Worm (Caenorhabditis elegans) whole organism, L1 larva: ENCODE measurements around the gene M02E1.1.

Experiments used
- C04F5.9 ChIP-seq: sonication (generic microtip); optimal IDR thresholded peaks from 2 replicates; lab custom pipeline; 2016; ENCODE audit warnings: missing genetic modification characterization, missing compliant biosample characterization
- F16B12.6 ChIP-seq: fragments of 150-350 bp; optimal IDR thresholded peaks from 2 replicates; lab custom pipeline; 2014; ENCODE audit warnings: missing biosample characterization, missing genetic modification characterization
- alr-1 ChIP-seq: fragments of 200-800 bp; sonication (Bioruptor generic); optimal IDR thresholded peaks from 2 replicates; lab custom pipeline; 2018; ENCODE audit warnings: borderline replicate concordance, mild to moderate bottlenecking, missing genetic modification characterization, missing compliant biosample characterization
- aly-2 ChIP-seq: fragments of 150-350 bp; optimal IDR thresholded peaks from 2 replicates; lab custom pipeline; 2014; ENCODE audit warnings: missing biosample characterization, missing genetic modification characterization
- ama-1 ChIP-seq: fragments of 150-350 bp; optimal IDR thresholded peaks from 2 replicates; lab custom pipeline; 2014
- blmp-1 ChIP-seq: fragments of 150-350 bp; optimal IDR thresholded peaks from 2 replicates; lab custom pipeline; 2014; ENCODE audit warnings: missing biosample characterization, missing genetic modification characterization
- ceh-63 ChIP-seq: fragments of 200-800 bp; sonication (Bioruptor generic); optimal IDR thresholded peaks from 2 replicates; lab custom pipeline; 2018; ENCODE audit warnings: mild to moderate bottlenecking, missing genetic modification characterization, missing compliant biosample characterization
- ceh-88 ChIP-seq: fragments of 200-800 bp; sonication (Bioruptor generic); IDR thresholded peaks from 2 replicates; pipeline ENCODE4 v1.3.6; 2022; ENCODE audit warnings: missing genetic modification characterization, missing compliant biosample characterization
- ces-1 ChIP-seq: fragments of 150-350 bp; optimal IDR thresholded peaks from 2 replicates; lab custom pipeline; 2014; ENCODE audit warnings: missing biosample characterization, missing genetic modification reagents, missing genetic modification characterization
- dpl-1 ChIP-seq, 3 experiments: fragments of 150-350 bp in 2 of 3; sonication (generic microtip) in 1 of 3; optimal IDR thresholded peaks; 2 replicates each; lab custom pipeline; 2014 to 2017; ENCODE audit warnings: missing biosample characterization in 3 of 3, missing genetic modification characterization in 3 of 3, missing genetic modification reagents in 3 of 3
- dsc-1 ChIP-seq: sonication (generic microtip); optimal IDR thresholded peaks from 2 replicates; lab custom pipeline; 2016; ENCODE audit warnings: mild to moderate bottlenecking, missing genetic modification characterization, missing compliant biosample characterization
- efl-1 ChIP-seq, 4 experiments: fragments of 150-350 bp; optimal IDR thresholded peaks in 3 of 4; peaks in 1 of 4; 1 replicate in 1 of 4; 2 replicates in 3 of 4; lab custom pipeline; 2014; ENCODE audit warnings: missing biosample characterization in 2 of 4, missing genetic modification characterization in 2 of 4, missing genetic modification reagents in 2 of 4
- egl-13 ChIP-seq: sonication (generic microtip); optimal IDR thresholded peaks from 2 replicates; lab custom pipeline; 2016; ENCODE audit warnings: missing genotype, missing genetic modification reagents, missing genetic modification characterization, missing compliant biosample characterization
- egl-27 ChIP-seq, 2 experiments: fragments of 150-350 bp in 1 of 2; sonication (generic microtip); optimal IDR thresholded peaks; 3 replicates each; lab custom pipeline; 2017 to 2018; ENCODE audit warnings: missing biosample characterization in 2 of 2, missing genetic modification characterization in 2 of 2, missing genetic modification reagents in 2 of 2
- elt-2 ChIP-seq: sonication (generic microtip); optimal IDR thresholded peaks from 2 replicates; lab custom pipeline; 2016; ENCODE audit warnings: missing genetic modification characterization, mild to moderate bottlenecking, inconsistent platforms, missing compliant biosample characterization, missing genetic modification reagents
- fkh-10 ChIP-seq: sonication (generic microtip); optimal IDR thresholded peaks from 2 replicates; lab custom pipeline; 2017; ENCODE audit warnings: missing biosample characterization, missing genetic modification reagents, missing genetic modification characterization
- fkh-8 ChIP-seq: sonication (generic microtip); optimal IDR thresholded peaks from 2 replicates; lab custom pipeline; 2016; ENCODE audit warnings: mild to moderate bottlenecking, missing genetic modification characterization, missing compliant biosample characterization
- fos-1 ChIP-seq: fragments of 150-350 bp; optimal IDR thresholded peaks from 2 replicates; lab custom pipeline; 2014; ENCODE audit warnings: missing biosample characterization, missing genetic modification characterization
- hlh-4 ChIP-seq: sonication (generic microtip); optimal IDR thresholded peaks from 2 replicates; lab custom pipeline; 2016; ENCODE audit warnings: mild to moderate bottlenecking, missing genetic modification characterization, missing compliant biosample characterization
- lin-15B ChIP-seq: fragments of 150-350 bp; sonication (generic microtip); optimal IDR thresholded peaks from 3 replicates; lab custom pipeline; 2014; ENCODE audit warnings: missing biosample characterization, missing genetic modification characterization
- lin-35 ChIP-seq, 2 experiments: fragments of 150-350 bp; optimal IDR thresholded peaks; 2 replicates each; lab custom pipeline; 2014; ENCODE audit warnings: missing biosample characterization in 2 of 2, missing genetic modification characterization in 2 of 2, missing genetic modification reagents in 2 of 2
- lin-39 ChIP-seq: fragments of 150-350 bp; optimal IDR thresholded peaks from 2 replicates; lab custom pipeline; 2014; ENCODE audit warnings: missing biosample characterization, missing genetic modification reagents, missing genetic modification characterization
- lir-3 ChIP-seq: sonication (generic microtip); optimal IDR thresholded peaks from 2 replicates; lab custom pipeline; 2016; ENCODE audit warnings: mild to moderate bottlenecking, missing genetic modification characterization, moderate library complexity, missing compliant biosample characterization; ENCODE audit not compliant: poor library complexity
- mab-9 ChIP-seq: fragments of 200-800 bp; sonication (Bioruptor generic); IDR thresholded peaks from 2 replicates; pipeline ENCODE4 v1.3.6; 2022; ENCODE audit warnings: missing genetic modification reagents, missing genetic modification characterization, missing compliant biosample characterization
- mdl-1 ChIP-seq, 2 experiments: fragments of 150-350 bp; optimal IDR thresholded peaks; 2 replicates each; lab custom pipeline; 2014 to 2017; ENCODE audit warnings: missing biosample characterization in 2 of 2, missing genetic modification characterization in 2 of 2, inconsistent platforms in 1 of 2
- mef-2 ChIP-seq: fragments of 150-350 bp; optimal IDR thresholded peaks from 2 replicates; lab custom pipeline; 2014; ENCODE audit warnings: missing biosample characterization, missing genetic modification characterization
- nhr-19 ChIP-seq: fragments of 200-800 bp; sonication (Bioruptor generic); conservative IDR thresholded peaks from 2 replicates; pipeline ENCODE4 v1.3.6; 2022; ENCODE audit warnings: missing genetic modification characterization, missing compliant biosample characterization
- nhr-20 ChIP-seq: sonication (generic microtip); optimal IDR thresholded peaks from 2 replicates; lab custom pipeline; 2016; ENCODE audit warnings: mild to moderate bottlenecking, missing genetic modification characterization, missing compliant biosample characterization
- nhr-47 ChIP-seq: sonication (generic microtip); optimal IDR thresholded peaks from 2 replicates; lab custom pipeline; 2016; ENCODE audit warnings: mild to moderate bottlenecking, missing genetic modification characterization, moderate library complexity, missing compliant biosample characterization
- nhr-71 ChIP-seq: sonication (generic microtip); optimal IDR thresholded peaks from 2 replicates; lab custom pipeline; 2016; ENCODE audit warnings: mild to moderate bottlenecking, missing genetic modification characterization, moderate library complexity, missing compliant biosample characterization
- nhr-76 ChIP-seq: sonication (generic microtip); optimal IDR thresholded peaks from 2 replicates; lab custom pipeline; 2017; ENCODE audit warnings: missing biosample characterization, missing genetic modification characterization
- nhr-84 ChIP-seq: sonication (generic microtip); optimal IDR thresholded peaks from 2 replicates; lab custom pipeline; 2017; ENCODE audit warnings: missing biosample characterization, missing genetic modification characterization
- nhr-90 ChIP-seq: sonication (generic microtip); optimal IDR thresholded peaks from 2 replicates; lab custom pipeline; 2016; ENCODE audit warnings: mild to moderate bottlenecking, missing genetic modification characterization, missing compliant biosample characterization; ENCODE audit not compliant: poor library complexity
- pag-3 ChIP-seq: sonication (generic microtip); optimal IDR thresholded peaks from 2 replicates; lab custom pipeline; 2017; ENCODE audit warnings: missing genetic modification characterization, mild to moderate bottlenecking, missing compliant biosample characterization, antibody characterized with exemption, borderline replicate concordance; ENCODE audit not compliant: insufficient read depth
- rnt-1 ChIP-seq: sonication (generic microtip); optimal IDR thresholded peaks from 2 replicates; lab custom pipeline; 2016; ENCODE audit warnings: mild to moderate bottlenecking, missing genetic modification characterization, moderate library complexity, missing compliant biosample characterization
- skn-1 ChIP-seq: fragments of 150-350 bp; optimal IDR thresholded peaks from 2 replicates; lab custom pipeline; 2014; ENCODE audit warnings: missing biosample characterization, missing genetic modification characterization
- snpc-4 ChIP-seq: fragments of 150-350 bp; optimal IDR thresholded peaks from 2 replicates; lab custom pipeline; 2014; ENCODE audit warnings: missing biosample characterization, missing genetic modification characterization
- snu-23 ChIP-seq: sonication (generic microtip); optimal IDR thresholded peaks from 2 replicates; lab custom pipeline; 2016; ENCODE audit warnings: missing genetic modification characterization, missing compliant biosample characterization
- sptf-1 ChIP-seq: fragments of 150-350 bp; optimal IDR thresholded peaks from 2 replicates; lab custom pipeline; 2014; ENCODE audit warnings: missing biosample characterization, missing genetic modification characterization
- sup-37 ChIP-seq: fragments of 200-800 bp; sonication (Bioruptor generic); optimal IDR thresholded peaks from 2 replicates; lab custom pipeline; 2018; ENCODE audit warnings: mild to moderate bottlenecking, missing genetic modification characterization, missing compliant biosample characterization
- tbx-2 ChIP-seq: sonication (generic microtip); optimal IDR thresholded peaks from 2 replicates; lab custom pipeline; 2016; ENCODE audit warnings: missing genetic modification characterization, missing compliant biosample characterization
- unc-130 ChIP-seq: fragments of 150-350 bp; optimal IDR thresholded peaks from 2 replicates; lab custom pipeline; 2017; ENCODE audit warnings: missing biosample characterization, missing genetic modification characterization, inconsistent platforms
- unc-30 ChIP-seq: sonication (generic microtip); optimal IDR thresholded peaks from 2 replicates; lab custom pipeline; 2017; ENCODE audit warnings: missing biosample characterization, missing genetic modification characterization
- unc-62 ChIP-seq: fragments of 150-350 bp; optimal IDR thresholded peaks from 2 replicates; lab custom pipeline; 2014; ENCODE audit warnings: missing biosample characterization, missing genetic modification reagents, missing genetic modification characterization
- unc-98 ChIP-seq: fragments of 200-800 bp; sonication (Bioruptor generic); IDR thresholded peaks from 2 replicates; pipeline ENCODE4 v1.3.6; 2022; ENCODE audit warnings: missing genetic modification characterization, missing compliant biosample characterization
- zip-4 ChIP-seq: fragments of 200-800 bp; sonication (Bioruptor generic); optimal IDR thresholded peaks from 2 replicates; lab custom pipeline; 2018; ENCODE audit warnings: mild to moderate bottlenecking, missing genetic modification characterization, moderate library complexity, missing compliant biosample characterization
- ztf-11 ChIP-seq, 2 experiments: sonication (generic microtip); optimal IDR thresholded peaks; 2 replicates each; lab custom pipeline; 2016 to 2017; ENCODE audit warnings: missing genetic modification characterization in 2 of 2, missing biosample characterization in 1 of 2, missing compliant biosample characterization in 1 of 2
- ztf-4 ChIP-seq: fragments of 150-350 bp; optimal IDR thresholded peaks from 2 replicates; lab custom pipeline; 2014; ENCODE audit warnings: missing biosample characterization, missing genetic modification characterization

The M02E1.1 gene

ce11 chrX:380505-380904 lies 54.6 kb downstream of the M02E1.1 start, which contains the start of gene R04A9.3:
TSS of gene R04A9.3 (minus strand) at chrX:380605.
- TF ChIP-seq unc-62 (GFP tag; lab: Kevin White, UChicago), result no peak
- TF ChIP-seq egl-27 (tag; optimal IDR thresholded peaks at IDR 0.05; lab: Kevin White, UChicago), result no peak
- TF ChIP-seq dsc-1 (tag; lab: Kevin White, UChicago), result no peak
- no peak for TF ChIP-seq hlh-4 (tag; lab: Kevin White, UChicago)
- no peak for TF ChIP-seq aly-2 (tag; lab: Kevin White, UChicago)
- no peak for TF ChIP-seq lin-39
- TF ChIP-seq fkh-8 (tag; lab: Kevin White, UChicago), result no peak
- TF ChIP-seq efl-1 (optimal IDR thresholded peaks at IDR 0.05; lab: Kevin White, UChicago), result no peak
- TF ChIP-seq efl-1 (GFP tag; optimal IDR thresholded peaks at IDR 0.05 in 1 of 2; lab: Kevin White, UChicago), result no peak
- TF ChIP-seq nhr-84 (tag; lab: Kevin White, UChicago), result no peak
- TF ChIP-seq mdl-1 (tag; optimal IDR thresholded peaks at IDR 0.05; lab: Kevin White, UChicago), result no peak
- TF ChIP-seq nhr-71 (tag; lab: Kevin White, UChicago), result no peak
- TF ChIP-seq nhr-90 (tag; lab: Kevin White, UChicago), result no peak
- TF ChIP-seq sptf-1, result no peak
- no peak for TF ChIP-seq lin-35 (GFP tag; optimal IDR thresholded peaks at IDR 0.05; lab: Kevin White, UChicago)
- no peak for TF ChIP-seq alr-1
- TF ChIP-seq mef-2 (tag; lab: Kevin White, UChicago), result no peak
- TF ChIP-seq dpl-1 (GFP tag; optimal IDR thresholded peaks at IDR 0.05; lab: Kevin White, UChicago), result no peak
- TF ChIP-seq, all 84 proteins: peak for 0

ce11 chrX:381029-381428 lies 55.1 kb downstream of the M02E1.1 start:
- TF ChIP-seq ceh-88 (GFP tag; lab: Robert Waterston, UW) (no peak), F16B12.6 (tag; lab: Kevin White, UChicago) (peak; percentile 38), snu-23 (GFP tag; lab: Kevin White, UChicago) (peak; percentile 24), lin-35 (GFP tag; optimal IDR thresholded peaks at IDR 0.05; lab: Kevin White, UChicago) (peak in 1 of 2 experiments; percentile 35), lin-15B (tag; lab: Kevin White, UChicago) (no peak), rnt-1 (no peak), mdl-1 (tag; optimal IDR thresholded peaks at IDR 0.05; lab: Kevin White, UChicago) (peak in 1 of 2 experiments; percentile 8), nhr-47 (peak; percentile 13)

- peak; percentile 74 for TF ChIP-seq tbx-2 (tag; lab: Kevin White, UChicago)
- TF ChIP-seq fkh-10 (GFP tag; lab: Kevin White, UChicago), result no peak
- no peak for TF ChIP-seq ces-1 (GFP tag; lab: Kevin White, UChicago)
- TF ChIP-seq mab-9 (GFP tag; lab: Robert Waterston, UW), result no peak
- TF ChIP-seq snpc-4, result peak; percentile 6
- peak; percentile 96 for TF ChIP-seq F16B12.6 (tag; lab: Kevin White, UChicago)
- TF ChIP-seq nhr-20 (tag; lab: Kevin White, UChicago), result peak; percentile 81
- TF ChIP-seq skn-1, result peak; percentile 85
- TF ChIP-seq unc-130 (tag; lab: Kevin White, UChicago), result peak; percentile 49
- no peak for TF ChIP-seq unc-30 (tag; lab: Kevin White, UChicago)
- TF ChIP-seq ceh-88 (GFP tag; lab: Robert Waterston, UW), result peak; percentile 47; the same call in 1 of the 2 replicates
- peak; percentile 26 for TF ChIP-seq elt-2
- TF ChIP-seq nhr-19 (GFP tag; lab: Robert Waterston, UW), result peak; percentile 64
- peak; percentile 61 for TF ChIP-seq blmp-1 (tag; lab: Kevin White, UChicago)
- peak; percentile 19 for TF ChIP-seq fkh-8 (tag; lab: Kevin White, UChicago)
- no peak for TF ChIP-seq nhr-76 (tag; lab: Kevin White, UChicago)
- peak; percentile 38 for TF ChIP-seq egl-13 (tag; lab: Kevin White, UChicago)
- peak; percentile 1 for TF ChIP-seq ztf-4 (tag; lab: Kevin White, UChicago)
- TF ChIP-seq ztf-11 (tag; optimal IDR thresholded peaks at IDR 0.05; lab: Kevin White, UChicago), result no peak
- no peak for TF ChIP-seq ceh-63 (GFP tag; lab: Kevin White, UChicago)
- peak; percentile 69 to 83 for TF ChIP-seq lin-35 (GFP tag; optimal IDR thresholded peaks at IDR 0.05; lab: Kevin White, UChicago)
- no peak for TF ChIP-seq unc-98 (GFP tag; lab: Robert Waterston, UW)
- peak in 1 of 2 experiments; percentile 71 for TF ChIP-seq mdl-1 (tag; optimal IDR thresholded peaks at IDR 0.05; lab: Kevin White, UChicago)
- TF ChIP-seq fos-1, result peak; percentile 5
- peak; percentile 77 for TF ChIP-seq nhr-71 (tag; lab: Kevin White, UChicago)
- peak; percentile 7 for TF ChIP-seq zip-4 (GFP tag; lab: Kevin White, UChicago)
- TF ChIP-seq C04F5.9 (tag; lab: Kevin White, UChicago), result peak; percentile 10
- peak; percentile 63 for TF ChIP-seq lir-3 (tag; lab: Kevin White, UChicago)
- no peak for TF ChIP-seq pag-3
- no peak for TF ChIP-seq ama-1 (lab: Kevin White, UChicago)
- TF ChIP-seq sup-37 (GFP tag; lab: Kevin White, UChicago), result peak; percentile 44
Measured at ce11 chrX:382692-383091, 56.8 kb downstream of the M02E1.1 start, which contains the start of gene ife-2. TSS of gene ife-2 (minus strand) at chrX:382709.
